Worm (Caenorhabditis elegans) whole organism, early embryonic: Measurements from ENCODE around the gene eri-1.

Source experiments
- aly-1 ChIP-seq: sonication (generic microtip); optimal IDR thresholded peaks from 2 replicates; lab custom pipeline; 2016; ENCODE audit warnings: missing genetic modification characterization, missing compliant biosample characterization
- ama-1 ChIP-seq: fragments of 150-350 bp; optimal IDR thresholded peaks from 2 replicates; lab custom pipeline; 2014
- flt-1 ChIP-seq: fragments of 200-800 bp; sonication (Bioruptor generic); IDR thresholded peaks from 2 replicates; pipeline ENCODE4 v1.3.6; 2022; ENCODE audit warnings: missing genetic modification characterization, missing compliant biosample characterization
- tbx-37 ChIP-seq: fragments of 200-800 bp; sonication (Bioruptor generic); conservative IDR thresholded peaks from 2 replicates; pipeline ENCODE4 v1.3.6; 2022; ENCODE audit warnings: missing genetic modification reagents, missing genetic modification characterization, missing compliant biosample characterization

DNA sequence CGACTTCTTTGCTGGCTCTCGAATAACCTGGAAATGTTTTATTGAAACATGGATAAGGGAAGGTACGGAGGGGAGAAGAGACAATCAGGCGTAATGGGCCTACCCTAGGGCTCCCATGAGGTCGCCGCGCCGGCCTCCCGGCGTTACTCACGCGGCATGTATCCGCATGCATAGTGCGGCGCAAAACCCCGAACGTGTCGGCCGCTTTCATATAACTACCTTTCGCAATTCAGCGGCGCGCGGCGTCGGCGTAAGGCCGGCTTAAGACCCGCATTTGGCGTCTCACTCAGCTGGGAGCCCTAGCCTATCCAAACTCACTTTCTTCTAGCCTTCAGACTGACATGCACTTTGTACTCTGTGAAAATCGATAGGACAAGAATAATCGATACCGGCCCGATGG lies 42.3 kb upstream of the eri-1 start:
- TF ChIP-seq ama-1 (lab: Kevin White, UChicago) (no peak), aly-1 (no peak), flt-1 (GFP tag; lab: Robert Waterston, UW) (no peak), tbx-37 (no peak)
